Worm (Caenorhabditis elegans) whole organism, L3 larva: Measurements from ENCODE around the gene F45E12.5.

ENCODE experiments used
- R02D3.7 ChIP-seq: fragments of 150-350 bp; optimal IDR thresholded peaks from 2 replicates; lab custom pipeline; 2014; ENCODE audit warnings: missing biosample characterization, missing genetic modification characterization
- ZK546.5 ChIP-seq: sonication (generic microtip); optimal IDR thresholded peaks from 2 replicates; lab custom pipeline; 2017; ENCODE audit warnings: missing biosample characterization, missing genetic modification characterization
- ceh-28 ChIP-seq: fragments of 150-350 bp; optimal IDR thresholded peaks from 2 replicates; lab custom pipeline; 2014; ENCODE audit warnings: missing biosample characterization, missing genetic modification reagents, missing genetic modification characterization
- egl-27 ChIP-seq: sonication (generic microtip); optimal IDR thresholded peaks from 4 replicates; lab custom pipeline; 2017; ENCODE audit warnings: missing biosample characterization, missing genetic modification reagents, missing genetic modification characterization
- elt-2 ChIP-seq: sonication (generic microtip); optimal IDR thresholded peaks from 2 replicates; lab custom pipeline; 2016; ENCODE audit warnings: missing genetic modification reagents, mild to moderate bottlenecking, missing genetic modification characterization, missing compliant biosample characterization
- elt-3 ChIP-seq, 3 experiments: fragments of 150-350 bp in 1 of 3; sonication (generic microtip) in 2 of 3; optimal IDR thresholded peaks; 2 replicates in 2 of 3; 4 replicates in 1 of 3; lab custom pipeline; 2014 to 2017; ENCODE audit warnings: missing biosample characterization in 3 of 3, missing genetic modification characterization in 3 of 3
- fos-1 ChIP-seq: fragments of 150-350 bp; optimal IDR thresholded peaks from 2 replicates; lab custom pipeline; 2014; ENCODE audit warnings: missing biosample characterization, missing genetic modification characterization
- jun-1 ChIP-seq: fragments of 150-350 bp; optimal IDR thresholded peaks from 2 replicates; lab custom pipeline; 2014; ENCODE audit warnings: missing biosample characterization, missing genetic modification reagents, missing genetic modification characterization
- lin-15B ChIP-seq: fragments of 150-350 bp; optimal IDR thresholded peaks from 2 replicates; lab custom pipeline; 2014; ENCODE audit warnings: missing biosample characterization, missing genetic modification characterization
- lin-39 ChIP-seq: fragments of 150-350 bp; optimal IDR thresholded peaks from 2 replicates; lab custom pipeline; 2018; ENCODE audit warnings: missing biosample characterization, missing genetic modification reagents, missing genetic modification characterization
- lsy-12 ChIP-seq: sonication (generic microtip); optimal IDR thresholded peaks from 2 replicates; lab custom pipeline; 2016; ENCODE audit warnings: mild to moderate bottlenecking, missing genetic modification characterization, missing compliant biosample characterization
- mdl-1 ChIP-seq: fragments of 150-350 bp; optimal IDR thresholded peaks from 2 replicates; lab custom pipeline; 2014; ENCODE audit warnings: missing biosample characterization, missing genetic modification characterization
- nhr-12 ChIP-seq: fragments of 150-350 bp; optimal IDR thresholded peaks from 2 replicates; lab custom pipeline; 2014; ENCODE audit warnings: missing biosample characterization, missing genetic modification characterization
- nhr-23 ChIP-seq: fragments of 150-350 bp; optimal IDR thresholded peaks from 2 replicates; lab custom pipeline; 2014; ENCODE audit warnings: missing biosample characterization, missing genetic modification reagents, missing genetic modification characterization
- nhr-237 ChIP-seq: fragments of 150-350 bp; optimal IDR thresholded peaks from 2 replicates; lab custom pipeline; 2014; ENCODE audit warnings: missing biosample characterization, missing genetic modification characterization
- nhr-25 ChIP-seq: sonication (generic microtip); optimal IDR thresholded peaks from 2 replicates; lab custom pipeline; 2017; ENCODE audit warnings: missing biosample characterization, missing genetic modification characterization
- nhr-43 ChIP-seq: sonication (generic microtip); optimal IDR thresholded peaks from 2 replicates; lab custom pipeline; 2016; ENCODE audit warnings: mild to moderate bottlenecking, missing genetic modification characterization, missing compliant biosample characterization; ENCODE audit not compliant: poor library complexity, severe bottlenecking
- nhr-76 ChIP-seq: fragments of 150-350 bp; sonication (generic microtip); optimal IDR thresholded peaks from 5 replicates; lab custom pipeline; 2014; ENCODE audit warnings: missing biosample characterization, missing genetic modification characterization
- pha-4 ChIP-seq: fragments of 150-350 bp; optimal IDR thresholded peaks from 2 replicates; lab custom pipeline; 2014; ENCODE audit warnings: missing biosample characterization, missing genetic modification reagents, missing genetic modification characterization
- pqm-1 ChIP-seq: fragments of 150-350 bp; optimal IDR thresholded peaks from 2 replicates; lab custom pipeline; 2017; ENCODE audit warnings: missing biosample characterization, missing genetic modification characterization, inconsistent platforms
- tbx-2 ChIP-seq: sonication (generic microtip); optimal IDR thresholded peaks from 2 replicates; lab custom pipeline; 2016; ENCODE audit warnings: mild to moderate bottlenecking, missing genetic modification characterization, missing compliant biosample characterization

The F45E12.5 gene

ce11 chrII:7287140-7287539 lies 22.8 kb downstream of the F45E12.5 start:
- TF ChIP-seq jun-1 (tag; lab: Kevin White, UChicago) (no peak), R02D3.7 (tag; lab: Kevin White, UChicago) (no peak), elt-2 (tag; lab: Kevin White, UChicago) (peak; percentile 49), nhr-43 (tag; lab: Kevin White, UChicago) (peak; percentile 6), nhr-12 (tag; lab: Kevin White, UChicago) (no peak)
- TF ChIP-seq, all 47 proteins: peak for 2

- TF ChIP-seq egl-27 (tag; lab: Kevin White, UChicago), result no peak
- no peak for TF ChIP-seq pqm-1 (tag; lab: Kevin White, UChicago)
- TF ChIP-seq pha-4, result peak; percentile 67
Measured at ce11 chrII:7283063-7283462, 26.9 kb downstream of the F45E12.5 start.

ce11 chrII:7280584-7280983 lies 29.3 kb downstream of the F45E12.5 start:
- TF ChIP-seq elt-2 (tag; lab: Kevin White, UChicago) (peak; percentile 4), lin-39 (no peak), fos-1 (tag; lab: Kevin White, UChicago) (peak; percentile 20)

ce11 chrII:7279808-7280207 lies 30.1 kb downstream of the F45E12.5 start:
- TF ChIP-seq lsy-12 (no peak), nhr-23 (tag; lab: Kevin White, UChicago) (peak; percentile 23), lin-15B (tag; lab: Kevin White, UChicago) (no peak), nhr-43 (tag; lab: Kevin White, UChicago) (peak; percentile 35)

- TF ChIP-seq nhr-25 (tag; lab: Kevin White, UChicago) (peak; percentile 45), pqm-1 (tag; lab: Kevin White, UChicago) (no peak), nhr-23 (tag; lab: Kevin White, UChicago) (peak; percentile 29), nhr-43 (tag; lab: Kevin White, UChicago) (peak; percentile 55)
- TF ChIP-seq, all 47 proteins: peak for 3
Measured at ce11 chrII:7277925-7278324, 32.0 kb downstream of the F45E12.5 start.

ce11 chrII:7277257-7277656 lies 32.7 kb downstream of the F45E12.5 start:
- TF ChIP-seq mdl-1 (tag; lab: Kevin White, UChicago), result no peak
- peak; percentile 80 for TF ChIP-seq elt-2 (tag; lab: Kevin White, UChicago)
- no peak for TF ChIP-seq nhr-237 (tag; lab: Kevin White, UChicago)
- no peak for TF ChIP-seq R02D3.7 (tag; lab: Kevin White, UChicago)
- no peak for TF ChIP-seq fos-1 (tag; lab: Kevin White, UChicago)
- TF ChIP-seq nhr-23 (tag; lab: Kevin White, UChicago), result no peak
- peak; percentile 52 for TF ChIP-seq pqm-1 (tag; lab: Kevin White, UChicago)

- TF ChIP-seq elt-2 (tag; lab: Kevin White, UChicago) (peak; percentile 79), ceh-28 (tag; lab: Kevin White, UChicago) (no peak), nhr-43 (tag; lab: Kevin White, UChicago) (peak; percentile 48), pqm-1 (tag; lab: Kevin White, UChicago) (peak; percentile 50), elt-3 (tag; optimal IDR thresholded peaks at IDR 0.05; lab: Kevin White, UChicago) (peak in 1 of 3 experiments; percentile 41), nhr-23 (tag; lab: Kevin White, UChicago) (peak; percentile 32), nhr-76 (tag; lab: Kevin White, UChicago) (no peak), nhr-25 (tag; lab: Kevin White, UChicago) (peak; percentile 1), egl-27 (tag; lab: Kevin White, UChicago) (no peak), nhr-237 (tag; lab: Kevin White, UChicago) (no peak), mdl-1 (tag; lab: Kevin White, UChicago) (peak; percentile 3)
Measured at ce11 chrII:7273517-7273916, 36.4 kb downstream of the F45E12.5 start.

ce11 chrII:7272513-7272912 lies 37.4 kb downstream of the F45E12.5 start:
- TF ChIP-seq nhr-25 (tag; lab: Kevin White, UChicago), result peak; percentile 59
- peak; percentile 55 for TF ChIP-seq nhr-43 (tag; lab: Kevin White, UChicago)
- no peak for TF ChIP-seq lin-39
- TF ChIP-seq nhr-23 (tag; lab: Kevin White, UChicago), result peak; percentile 85
- TF ChIP-seq tbx-2 (tag; lab: Kevin White, UChicago), result peak; percentile 13
- TF ChIP-seq, all 47 proteins: peak for 4

ce11 chrII:7269783-7270182 lies 40.1 kb downstream of the F45E12.5 start:
- TF ChIP-seq elt-2 (tag; lab: Kevin White, UChicago) (peak; percentile 14), ZK546.5 (no peak)
